Fruit fly (Drosophila melanogaster) whole organism, embryonic: ENCODE data around the gene nesd.

Experiments
- CG10431 ChIP-seq: fragments of 200-800 bp; sonication (Bioruptor generic); optimal IDR thresholded peaks from 3 replicates; lab custom pipeline; 2018; ENCODE audit warnings: missing biosample characterization, mild to moderate bottlenecking, missing genetic modification characterization
- CG10543 ChIP-seq: fragments of 200-800 bp; sonication (Bioruptor generic); optimal IDR thresholded peaks from 3 replicates; lab custom pipeline; 2017; ENCODE audit warnings: missing biosample characterization, mild to moderate bottlenecking, missing genetic modification characterization, moderate library complexity
- CG10959 ChIP-seq: fragments of 200-800 bp; sonication (Bioruptor generic); IDR thresholded peaks from 2 replicates; pipeline ENCODE4 v1.3.6; 2022; ENCODE audit warnings: missing biosample characterization, missing genetic modification characterization
- CG12104 ChIP-seq: fragments of 200-800 bp; sonication (Bioruptor generic); optimal IDR thresholded peaks from 3 replicates; lab custom pipeline; 2016; ENCODE audit warnings: missing biosample characterization, missing genetic modification characterization
- CG31224 ChIP-seq: fragments of 200-800 bp; sonication (Bioruptor generic); IDR thresholded peaks from 2 replicates; pipeline ENCODE4 v1.3.6; 2022; ENCODE audit warnings: missing biosample characterization, missing genetic modification characterization
- CG3281 ChIP-seq: fragments of 200-800 bp; sonication (Bioruptor generic); optimal IDR thresholded peaks from 3 replicates; lab custom pipeline; 2017; ENCODE audit warnings: missing biosample characterization, mild to moderate bottlenecking, missing genetic modification characterization
- CG3995 ChIP-seq: fragments of 200-800 bp; sonication (Bioruptor generic); optimal IDR thresholded peaks from 3 replicates; lab custom pipeline; 2016; ENCODE audit warnings: missing biosample characterization, missing genetic modification characterization
- CG4328 ChIP-seq: fragments of 200-800 bp; sonication (Bioruptor generic); optimal IDR thresholded peaks from 3 replicates; lab custom pipeline; 2017; ENCODE audit warnings: missing biosample characterization, missing genetic modification reagents, missing genetic modification characterization
- CG6689 ChIP-seq: fragments of 200-800 bp; sonication (Bioruptor generic); IDR thresholded peaks from 2 replicates; pipeline ENCODE4 v1.3.6; 2022; ENCODE audit warnings: missing biosample characterization, missing genetic modification characterization
- CG6765 ChIP-seq: fragments of 200-800 bp; sonication (Bioruptor generic); optimal IDR thresholded peaks from 3 replicates; lab custom pipeline; 2017; ENCODE audit warnings: missing biosample characterization, mild to moderate bottlenecking, missing genetic modification characterization
- CHES-1-like ChIP-seq: fragments of 200-800 bp; sonication (Bioruptor generic); optimal IDR thresholded peaks from 2 replicates; lab custom pipeline; 2016; ENCODE audit warnings: missing biosample characterization, missing genetic modification characterization
- Dbx ChIP-seq: fragments of 200-800 bp; sonication (Bioruptor generic); IDR thresholded peaks from 3 replicates; pipeline ENCODE4 v1.3.6; 2022; ENCODE audit warnings: missing biosample characterization, missing genetic modification characterization
- ERR ChIP-seq: fragments of 200-800 bp; sonication (Bioruptor generic); optimal IDR thresholded peaks from 2 replicates; lab custom pipeline; 2016; ENCODE audit warnings: missing biosample characterization, missing genetic modification characterization
- Ets65A ChIP-seq: fragments of 200-800 bp; sonication (Bioruptor generic); peaks from one replicate; lab custom pipeline; 2016; ENCODE audit warnings: missing biosample characterization, missing genetic modification characterization
- Fer3 ChIP-seq: fragments of 200-800 bp; sonication (Bioruptor generic); optimal IDR thresholded peaks from 2 replicates; lab custom pipeline; 2018; ENCODE audit warnings: missing biosample characterization, mild to moderate bottlenecking, missing genetic modification characterization, moderate library complexity
- Hr3 ChIP-seq: fragments of 200-800 bp; sonication (Bioruptor generic); optimal IDR thresholded peaks from 3 replicates; lab custom pipeline; 2016; ENCODE audit warnings: missing biosample characterization, missing genetic modification characterization
- MBD-R2 ChIP-seq: fragments of 200-800 bp; sonication (Bioruptor generic); IDR thresholded peaks from 2 replicates; pipeline ENCODE4 v1.3.6; 2022; ENCODE audit warnings: missing biosample characterization, missing genetic modification characterization
- Mad ChIP-seq: fragments of 200-800 bp; sonication (Bioruptor generic); optimal IDR thresholded peaks from 2 replicates; lab custom pipeline; 2016; ENCODE audit warnings: missing biosample characterization, missing genetic modification characterization
- Mes4 ChIP-seq: fragments of 200-800 bp; sonication (Bioruptor generic); optimal IDR thresholded peaks from 2 replicates; lab custom pipeline; 2016; ENCODE audit warnings: missing biosample characterization, missing genetic modification characterization
- NfI ChIP-seq: fragments of 200-800 bp; sonication (Bioruptor generic); optimal IDR thresholded peaks from 3 replicates; lab custom pipeline; 2018; ENCODE audit warnings: missing biosample characterization, mild to moderate bottlenecking, missing genetic modification characterization, moderate library complexity
- Rfx ChIP-seq: fragments of 200-800 bp; sonication (Bioruptor generic); IDR thresholded peaks from 2 replicates; pipeline ENCODE4 v1.3.6; 2022; ENCODE audit warnings: missing biosample characterization, missing genetic modification characterization
- TFAM ChIP-seq: fragments of 200-800 bp; sonication (Bioruptor generic); optimal IDR thresholded peaks from 2 replicates; lab custom pipeline; 2017; ENCODE audit warnings: missing biosample characterization, missing genetic modification characterization, inconsistent platforms
- Trl ChIP-seq, 3 experiments: fragments of >200 bp in 2 of 3; fragments of 200-800 bp in 1 of 3; sonication (Bioruptor generic) in 1 of 3; optimal IDR thresholded peaks; 2 replicates in 1 of 3; 3 replicates in 2 of 3; lab custom pipeline; 2016 to 2017; ENCODE audit warnings: missing biosample characterization in 1 of 3, missing genetic modification characterization in 1 of 3
- abd-A ChIP-seq: fragments of 200-800 bp; sonication (Bioruptor generic); optimal IDR thresholded peaks from 3 replicates; lab custom pipeline; 2019; ENCODE audit warnings: missing biosample characterization, mild to moderate bottlenecking, missing genetic modification characterization, moderate library complexity
- caup ChIP-seq: fragments of 200-800 bp; sonication (Bioruptor generic); optimal IDR thresholded peaks from 3 replicates; lab custom pipeline; 2017; ENCODE audit warnings: missing biosample characterization, mild to moderate bottlenecking, missing genetic modification characterization, moderate library complexity; ENCODE audit not compliant: severe bottlenecking
- corto ChIP-seq: fragments of 200-800 bp; sonication (Bioruptor generic); optimal IDR thresholded peaks from 2 replicates; lab custom pipeline; 2016; ENCODE audit warnings: missing biosample characterization, mild to moderate bottlenecking, missing genetic modification characterization, moderate library complexity
- dysf ChIP-seq: fragments of 200-800 bp; sonication (Bioruptor generic); IDR thresholded peaks from 3 replicates; pipeline ENCODE4 v1.3.6; 2022; ENCODE audit warnings: missing biosample characterization, missing genetic modification characterization
- gce ChIP-seq: fragments of 200-800 bp; sonication (Bioruptor generic); IDR thresholded peaks from 3 replicates; pipeline ENCODE4 v1.3.6; 2022; ENCODE audit warnings: missing biosample characterization, missing genetic modification characterization
- gcm2 ChIP-seq: fragments of 200-800 bp; sonication (Bioruptor generic); optimal IDR thresholded peaks from 2 replicates; lab custom pipeline; 2016; ENCODE audit warnings: missing biosample characterization, missing genetic modification characterization
- grau ChIP-seq: fragments of 200-800 bp; optimal IDR thresholded peaks from 3 replicates; lab custom pipeline; 2019; ENCODE audit warnings: missing biosample characterization, mild to moderate bottlenecking, missing genetic modification characterization, moderate library complexity
- hb ChIP-seq: fragments of 200-800 bp; sonication (Bioruptor generic); IDR thresholded peaks from 3 replicates; pipeline ENCODE4 v1.3.6; 2022; ENCODE audit warnings: missing biosample characterization, missing genetic modification characterization; ENCODE audit not compliant: partially characterized antibody
- hbn ChIP-seq: fragments of 200-800 bp; sonication (Bioruptor generic); IDR thresholded peaks from 2 replicates; pipeline ENCODE4 v1.3.6; 2022; ENCODE audit warnings: missing biosample characterization, missing genetic modification characterization; ENCODE audit not compliant: partially characterized antibody
- ind ChIP-seq: fragments of 200-800 bp; sonication (Bioruptor generic); optimal IDR thresholded peaks from 3 replicates; lab custom pipeline; 2016; ENCODE audit warnings: missing biosample characterization, missing genetic modification characterization
- knrl ChIP-seq: fragments of 200-800 bp; sonication (Bioruptor generic); IDR thresholded peaks from 3 replicates; pipeline ENCODE4 v1.3.6; 2022; ENCODE audit warnings: missing biosample characterization, missing genetic modification characterization; ENCODE audit not compliant: partially characterized antibody
- nerfin-1 ChIP-seq: fragments of 200-800 bp; sonication (Bioruptor generic); optimal IDR thresholded peaks from 3 replicates; lab custom pipeline; 2019; ENCODE audit warnings: missing biosample characterization, mild to moderate bottlenecking, missing genetic modification characterization, moderate library complexity
- pb ChIP-seq: fragments of 200-800 bp; sonication (Bioruptor generic); optimal IDR thresholded peaks from 3 replicates; lab custom pipeline; 2016; ENCODE audit warnings: missing biosample characterization, missing genetic modification characterization
- prd ChIP-seq, 3 experiments: fragments of >200 bp in 2 of 3; fragments of 200-800 bp in 1 of 3; sonication (Bioruptor generic) in 1 of 3; optimal IDR thresholded peaks in 2 of 3; IDR thresholded peaks in 1 of 3; 2 replicates in 2 of 3; 3 replicates in 1 of 3; pipeline versions ENCODE4 v1.3.6 to Lab custom; 2017 to 2022; ENCODE audit warnings: missing biosample characterization in 1 of 3, missing genetic modification characterization in 1 of 3
- pum ChIP-seq: fragments of 200-800 bp; sonication (Bioruptor generic); optimal IDR thresholded peaks from 2 replicates; lab custom pipeline; 2016; ENCODE audit warnings: missing biosample characterization, missing genetic modification characterization
- pzg ChIP-seq: fragments of 200-800 bp; sonication (Bioruptor generic); optimal IDR thresholded peaks from 3 replicates; lab custom pipeline; 2018; ENCODE audit warnings: missing biosample characterization, mild to moderate bottlenecking, missing genetic modification characterization, moderate library complexity
- sd ChIP-seq: fragments of 200-800 bp; sonication (Bioruptor generic); optimal IDR thresholded peaks from 3 replicates; lab custom pipeline; 2018; ENCODE audit warnings: missing biosample characterization, mild to moderate bottlenecking, missing genetic modification characterization, moderate library complexity
- sim ChIP-seq: fragments of 200-800 bp; sonication (Bioruptor generic); IDR thresholded peaks from 2 replicates; pipeline ENCODE4 v1.3.6; 2022; ENCODE audit warnings: missing biosample characterization, missing genetic modification characterization
- sr ChIP-seq: fragments of 200-800 bp; sonication (Bioruptor generic); IDR thresholded peaks from 3 replicates; pipeline ENCODE4 v1.3.6; 2022; ENCODE audit warnings: missing biosample characterization, missing genetic modification characterization
- stwl ChIP-seq: fragments of 200-800 bp; sonication (Bioruptor generic); optimal IDR thresholded peaks from 3 replicates; lab custom pipeline; 2018; ENCODE audit warnings: missing biosample characterization, mild to moderate bottlenecking, missing genetic modification characterization, moderate library complexity
- sug ChIP-seq: fragments of 200-800 bp; optimal IDR thresholded peaks from 2 replicates; lab custom pipeline; 2019; ENCODE audit warnings: missing biosample characterization, mild to moderate bottlenecking, missing genetic modification characterization, moderate library complexity
- trem ChIP-seq: fragments of 200-800 bp; optimal IDR thresholded peaks from 3 replicates; lab custom pipeline; 2019; ENCODE audit warnings: missing biosample characterization, mild to moderate bottlenecking, missing genetic modification characterization, moderate library complexity
- ttk ChIP-seq: fragments of 200-800 bp; sonication (Bioruptor generic); IDR thresholded peaks from 2 replicates; pipeline ENCODE4 v2.1.2; 2022; ENCODE audit warnings: missing biosample characterization, missing genetic modification characterization
- vfl ChIP-seq: fragments of 200-800 bp; sonication (Bioruptor generic); optimal IDR thresholded peaks from 2 replicates; lab custom pipeline; 2016; ENCODE audit warnings: missing biosample characterization, missing genetic modification characterization
- wdn ChIP-seq: fragments of 200-800 bp; sonication (Bioruptor generic); IDR thresholded peaks from 2 replicates; pipeline ENCODE4 v1.3.6; 2022; ENCODE audit warnings: missing biosample characterization, missing genetic modification characterization
- z ChIP-seq: fragments of 200-800 bp; sonication (Bioruptor generic); IDR thresholded peaks from 3 replicates; pipeline ENCODE4 v1.3.6; 2022; ENCODE audit warnings: missing biosample characterization, missing genetic modification characterization

Gene nesd

DNA sequence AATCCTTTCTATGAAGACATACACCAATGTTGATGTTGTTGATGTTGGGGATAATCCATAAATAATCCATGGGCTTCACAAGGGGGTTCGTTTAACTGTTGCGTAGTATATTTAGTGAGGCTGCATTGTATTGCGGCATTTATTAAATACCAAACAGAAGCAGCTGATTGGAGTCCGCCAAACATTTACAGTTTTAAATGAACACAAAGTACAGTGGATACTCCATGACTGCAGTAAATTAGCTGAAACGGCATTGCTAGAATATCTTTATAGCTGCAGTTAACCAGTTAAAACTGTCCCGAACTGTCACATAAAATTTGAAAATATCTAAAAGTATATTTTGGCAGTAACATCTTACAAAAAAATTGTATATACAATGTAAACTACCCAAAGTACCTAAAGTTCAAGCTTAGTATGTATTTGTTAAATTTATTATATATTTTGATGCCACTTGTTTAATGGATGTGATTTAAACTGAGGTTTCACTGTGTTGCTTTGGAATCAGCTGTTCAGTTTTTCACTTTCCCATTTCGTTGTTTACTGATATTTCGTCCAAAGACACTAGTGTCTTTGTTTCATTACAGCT lies 2.6 kb upstream of the nesd start, which contains the start of the genes CG10747 and Pyroxd1 (continued):
- TF ChIP-seq CG6689 (peak; percentile 97), stwl (peak; percentile 45), ind (GFP tag; lab: Kevin White, UChicago) (peak; percentile 97), Dbx (GFP tag; lab: Robert Waterston, UW) (peak; percentile 96), trem (tag; lab: Kevin White, UChicago) (peak; percentile 91), sr (GFP tag; lab: Robert Waterston, UW) (peak; percentile 73; the same call in 2 of the 3 replicates), knrl (GFP tag; lab: Robert Waterston, UW) (no peak), wdn (GFP tag; lab: Robert Waterston, UW) (peak; percentile 89), Mad (GFP tag; lab: Kevin White, UChicago) (peak; percentile 92), CG4328 (peak; percentile 92), pum (GFP tag; lab: Kevin White, UChicago) (peak; percentile 94), TFAM (GFP tag; lab: Kevin White, UChicago) (peak; percentile 56), CG31224 (peak; percentile 89), sug (peak; percentile 97), Ets65A (peak; percentile 99), Hr3 (peak; percentile 97), gce (GFP tag; lab: Robert Waterston, UW) (peak; percentile 80; the same call in 2 of the 3 replicates), grau (peak; percentile 100), CG3995 (GFP tag; lab: Kevin White, UChicago) (peak; percentile 80), caup (GFP tag; lab: Kevin White, UChicago) (peak; percentile 96), Rfx (GFP tag; lab: Robert Waterston, UW) (peak; percentile 98), z (GFP tag; lab: Robert Waterston, UW) (no peak), CG10959 (GFP tag; lab: Robert Waterston, UW) (peak; percentile 79), hb (GFP tag; lab: Robert Waterston, UW) (no peak), hbn (GFP tag; lab: Robert Waterston, UW) (no peak), CHES-1-like (GFP tag; lab: Kevin White, UChicago) (peak; percentile 90), CG3281 (peak; percentile 97), sd (peak; percentile 95), Mes4 (GFP tag; lab: Kevin White, UChicago) (peak; percentile 90), CG12104 (peak; percentile 95), corto (GFP tag; lab: Kevin White, UChicago) (peak; percentile 89), pzg (GFP tag; lab: Kevin White, UChicago) (peak; percentile 80), MBD-R2 (GFP tag; lab: Robert Waterston, UW) (peak; percentile 85), prd (optimal IDR thresholded peaks at IDR 0.05; lab: Kevin White, UChicago) (no peak), prd (GFP tag; IDR thresholded peaks at IDR 0.05; lab: Robert Waterston, UW) (peak; percentile 97), NfI (GFP tag; lab: Kevin White, UChicago) (peak; percentile 97), gcm2 (GFP tag; lab: Kevin White, UChicago) (peak; percentile 92), sim (peak; percentile 84), dysf (GFP tag; lab: Robert Waterston, UW) (peak; percentile 98), Trl (optimal IDR thresholded peaks at IDR 0.05; lab: Kevin White, UChicago) (no peak), Trl (GFP tag; optimal IDR thresholded peaks at IDR 0.05; lab: Kevin White, UChicago) (peak; percentile 95), ERR (peak; percentile 81), vfl (GFP tag; lab: Kevin White, UChicago) (peak; percentile 96), CG10431 (peak; percentile 89), abd-A (no peak), nerfin-1 (tag; lab: Kevin White, UChicago) (peak; percentile 92), ttk (peak; percentile 94), CG6765 (GFP tag; lab: Kevin White, UChicago) (peak; percentile 91), Fer3 (tag; lab: Kevin White, UChicago) (peak; percentile 96), pb (peak; percentile 85), CG10543 (peak; percentile 98)
